Worm (Caenorhabditis elegans) whole organism, mixed stage, embryonic: ENCODE measurements around the gene F42A10.9.

ENCODE experiments used
- lin-13 ChIP-seq: fragments of 150-350 bp; optimal IDR thresholded peaks from 2 replicates; lab custom pipeline; 2014; ENCODE audit warnings: missing biosample characterization, missing genetic modification characterization
- nhr-76 ChIP-seq: sonication (generic microtip); optimal IDR thresholded peaks from 2 replicates; lab custom pipeline; 2017; ENCODE audit warnings: missing biosample characterization, missing genetic modification characterization
- unc-39 ChIP-seq: fragments of 150-350 bp; optimal IDR thresholded peaks from 2 replicates; lab custom pipeline; 2014; ENCODE audit warnings: missing biosample characterization, missing genetic modification characterization
- ztf-11 ChIP-seq: fragments of 150-350 bp; optimal IDR thresholded peaks from 2 replicates; lab custom pipeline; 2014; ENCODE audit warnings: missing biosample characterization, missing genetic modification characterization

- no peak for TF ChIP-seq ztf-11 (tag; lab: Kevin White, UChicago)
- no peak for TF ChIP-seq nhr-76
- no peak for TF ChIP-seq lin-13 (tag; lab: Kevin White, UChicago)
- no peak for TF ChIP-seq unc-39
Measured at ce11 chrIII:6177631-6178030, 13.3 kb downstream of the F42A10.9 start.
